Fruit fly (Drosophila melanogaster): ENCODE data around the gene Ype.

Gene Ype

DNA sequence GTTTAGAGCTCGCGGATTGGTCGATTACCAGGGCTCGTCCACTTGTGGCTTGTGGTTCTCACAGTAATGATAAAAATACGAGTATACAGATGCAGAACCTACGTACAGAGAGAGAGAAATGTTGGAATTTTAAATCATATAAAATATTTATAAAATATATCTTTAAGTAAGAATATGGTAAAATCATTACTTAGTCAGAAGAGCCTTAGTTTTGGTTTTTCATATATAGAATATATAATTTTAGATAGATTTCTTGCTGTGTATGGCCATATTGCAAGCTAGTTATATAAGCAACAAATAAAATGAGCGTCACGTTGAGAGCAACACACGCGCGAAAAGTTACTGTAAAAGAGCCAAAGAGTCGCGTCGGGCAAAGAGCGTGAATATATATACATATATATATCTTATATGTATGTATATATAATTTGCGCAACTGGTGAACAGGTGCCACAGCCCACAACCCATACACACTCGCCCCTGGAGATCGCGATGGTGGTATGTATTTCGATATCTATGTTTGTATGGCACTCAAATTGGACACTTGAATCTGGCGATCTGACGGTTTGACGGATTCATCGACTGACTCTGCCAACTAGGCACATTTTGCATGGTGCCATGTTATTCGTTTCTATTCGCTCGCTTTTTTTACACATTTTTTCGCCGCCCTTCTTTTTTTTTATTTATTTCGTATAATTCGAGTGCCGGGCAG is 3.4 kb upstream of the Ype start (continued):
- TF ChIP-seq CG10274 (GFP tag; optimal IDR thresholded peaks at IDR 0.05) (no peak), zen2 (GFP tag; IDR thresholded peaks at IDR 0.05; ENCODE audit: partially characterized antibody) (no peak), sens (GFP tag) (peak; percentile 27), Hmr (GFP tag; optimal IDR thresholded peaks at IDR 0.05) (peak; percentile 85), CG6272 (GFP tag; IDR thresholded peaks at IDR 0.05) (no peak), sim (GFP tag; IDR thresholded peaks at IDR 0.05) (no peak), Scr (GFP tag; IDR thresholded peaks at IDR 0.05; ENCODE audit: partially characterized antibody) (no peak), Bteb2 (GFP tag; optimal IDR thresholded peaks at IDR 0.05) (no peak), CG6813 (GFP tag; optimal IDR thresholded peaks at IDR 0.05) (peak; percentile 61), CG1603 (tag; optimal IDR thresholded peaks at IDR 0.05) (no peak), CG17612 (GFP tag; IDR thresholded peaks at IDR 0.05) (0 out of 2 replicates have a peak, but pooled peaks have one; percentile 18), CG7372 (GFP tag; IDR thresholded peaks at IDR 0.05) (peak; percentile 64), Hand (GFP tag; optimal IDR thresholded peaks at IDR 0.05) (peak; percentile 62), Adf1 (GFP tag; IDR thresholded peaks at IDR 0.05) (peak; percentile 44), PHDP (tag; optimal IDR thresholded peaks at IDR 0.05) (peak; percentile 79), unc-4 (GFP tag; IDR thresholded peaks at IDR 0.05; ENCODE audit: partially characterized antibody) (no peak), gem (tag; optimal IDR thresholded peaks at IDR 0.05) (peak; percentile 83), CG6689 (GFP tag; IDR thresholded peaks at IDR 0.05) (peak; percentile 60), cg (GFP tag; optimal IDR thresholded peaks at IDR 0.05) (peak; percentile 18), CG4360 (GFP tag; IDR thresholded peaks at IDR 0.05) (no peak), CG11723 (GFP tag; optimal IDR thresholded peaks at IDR 0.05) (no peak), fd3F (GFP tag; optimal IDR thresholded peaks at IDR 0.05) (peak; percentile 83), crp (GFP tag; optimal IDR thresholded peaks at IDR 0.05) (no peak), CG11456 (GFP tag; IDR thresholded peaks at IDR 0.05) (peak; percentile 55; the same call in 1 of the 3 replicates), CG16779 (GFP tag; IDR thresholded peaks at IDR 0.05) (0 out of 2 replicates have a peak, but pooled peaks have one; percentile 3), dimm (GFP tag; IDR thresholded peaks at IDR 0.05) (no peak), CG12942 (GFP tag; optimal IDR thresholded peaks at IDR 0.05) (peak; percentile 13), Oaz (GFP tag; IDR thresholded peaks at IDR 0.05) (peak; percentile 52; the same call in 1 of the 2 replicates)

DNA sequence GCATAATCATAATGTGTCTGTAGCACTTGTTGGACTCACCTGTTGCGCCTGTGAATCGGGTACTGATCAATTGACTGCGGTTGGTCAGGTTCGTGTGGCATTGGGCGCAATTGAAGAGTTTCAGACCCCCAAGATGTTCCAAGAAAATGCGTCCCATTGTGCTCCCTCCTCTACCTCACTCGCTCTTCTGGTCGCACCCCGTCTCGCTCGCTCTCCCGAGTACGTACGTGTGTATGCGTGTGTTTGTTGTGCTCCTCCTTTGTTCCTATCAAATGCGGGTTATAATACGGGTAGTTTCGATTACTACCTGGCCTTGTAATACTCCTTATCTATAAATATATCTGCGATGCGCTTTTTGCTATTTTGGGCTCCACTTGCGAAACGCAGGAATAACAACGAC is 441 bp downstream of the Ype start:
- TF ChIP-seq tin (GFP tag; optimal IDR thresholded peaks at IDR 0.05): no peak
- TF ChIP-seq lov (optimal IDR thresholded peaks at IDR 0.05): no peak
- TF ChIP-seq lov (GFP tag; IDR thresholded peaks at IDR 0.05): no peak
- TF ChIP-seq Pdp1 (GFP tag; optimal IDR thresholded peaks at IDR 0.05): peak in 1 of 2 experiments; percentile 79
- TF ChIP-seq Dad (GFP tag; optimal IDR thresholded peaks at IDR 0.05): no peak
- no peak for TF ChIP-seq insv (GFP tag; optimal IDR thresholded peaks at IDR 0.05)
- TF ChIP-seq Hsf (GFP tag; optimal IDR thresholded peaks at IDR 0.05): no peak
- TF ChIP-seq pum (GFP tag; optimal IDR thresholded peaks at IDR 0.05): no peak
- no peak for TF ChIP-seq az2 (GFP tag; optimal IDR thresholded peaks at IDR 0.05)
- TF ChIP-seq CG34376 (GFP tag; optimal IDR thresholded peaks at IDR 0.05): no peak
- TF ChIP-seq CG4707 (GFP tag; optimal IDR thresholded peaks at IDR 0.05): no peak
- no peak for TF ChIP-seq CG30431 (GFP tag; optimal IDR thresholded peaks at IDR 0.05)
- TF ChIP-seq MESR4 (GFP tag; optimal IDR thresholded peaks at IDR 0.05): peak; percentile 45
- no peak for TF ChIP-seq ci (GFP tag; IDR thresholded peaks at IDR 0.05)
- peak; percentile 49 for TF ChIP-seq CG8478 (optimal IDR thresholded peaks at IDR 0.05)
- TF ChIP-seq inv (GFP tag; IDR thresholded peaks at IDR 0.05; ENCODE audit: partially characterized antibody): no peak
- TF ChIP-seq cg (GFP tag; optimal IDR thresholded peaks at IDR 0.05): peak; percentile 58
- TF ChIP-seq CG15514 (GFP tag; optimal IDR thresholded peaks at IDR 0.05): no peak
- no peak for TF ChIP-seq slp2 (GFP tag; optimal IDR thresholded peaks at IDR 0.05)
- TF ChIP-seq CG12299 (tag; optimal IDR thresholded peaks at IDR 0.05): no peak
- TF ChIP-seq CG14050 (GFP tag; IDR thresholded peaks at IDR 0.05): no peak
- no peak for TF ChIP-seq Ravus (GFP tag; IDR thresholded peaks at IDR 0.05)
- no peak for TF ChIP-seq NK7.1 (GFP tag; optimal IDR thresholded peaks at IDR 0.05)
- TF ChIP-seq Med (GFP tag): peak; percentile 51
